Worm (Caenorhabditis elegans) whole organism, L4 larva: ENCODE results near the gene mff-1.

Source experiments
- T20F7.1 ChIP-seq: fragments of 200-800 bp; sonication (Bioruptor generic); optimal IDR thresholded peaks from 2 replicates; lab custom pipeline; 2018; ENCODE audit warnings: mild to moderate bottlenecking, missing genetic modification characterization, missing compliant biosample characterization
- ZK546.5 ChIP-seq, 2 experiments: sonication (generic microtip); optimal IDR thresholded peaks; 2 replicates each; lab custom pipeline; 2017; ENCODE audit warnings: missing biosample characterization in 2 of 2, missing genetic modification characterization in 2 of 2
- ceh-28 ChIP-seq: fragments of 150-350 bp; optimal IDR thresholded peaks from 2 replicates; lab custom pipeline; 2014; ENCODE audit warnings: missing biosample characterization, missing genetic modification reagents, missing genetic modification characterization
- ces-1 ChIP-seq: fragments of 150-350 bp; sonication (generic microtip); optimal IDR thresholded peaks from 4 replicates; lab custom pipeline; 2014; ENCODE audit warnings: missing biosample characterization, missing genetic modification reagents, missing genetic modification characterization
- dmd-9 ChIP-seq: fragments of 200-800 bp; sonication (Bioruptor generic); IDR thresholded peaks from 2 replicates; pipeline ENCODE4 v1.3.6; 2022; ENCODE audit warnings: missing genetic modification reagents, missing genetic modification characterization, missing compliant biosample characterization
- hlh-30 ChIP-seq: sonication (generic microtip); optimal IDR thresholded peaks from 2 replicates; lab custom pipeline; 2017; ENCODE audit warnings: antibody characterized with exemption, mild to moderate bottlenecking, missing genetic modification characterization, missing compliant biosample characterization; ENCODE audit not compliant: insufficient read depth
- jun-1 ChIP-seq: fragments of 150-350 bp; optimal IDR thresholded peaks from 2 replicates; lab custom pipeline; 2014; ENCODE audit warnings: missing biosample characterization, missing genetic modification reagents, missing genetic modification characterization
- lin-39 ChIP-seq: fragments of 150-350 bp; optimal IDR thresholded peaks from 2 replicates; lab custom pipeline; 2014; ENCODE audit warnings: missing biosample characterization, missing genetic modification reagents, missing genetic modification characterization
- mdl-1 ChIP-seq, 2 experiments: fragments of 150-350 bp in 1 of 2; sonication (generic microtip) in 1 of 2; optimal IDR thresholded peaks; 2 replicates each; lab custom pipeline; 2014 to 2017; ENCODE audit warnings: missing biosample characterization in 2 of 2, missing genetic modification characterization in 2 of 2
- nhr-10 ChIP-seq: fragments of 150-350 bp; optimal IDR thresholded peaks from 2 replicates; lab custom pipeline; 2014; ENCODE audit warnings: missing biosample characterization, missing genetic modification characterization
- snpc-4 ChIP-seq: fragments of 150-350 bp; optimal IDR thresholded peaks from 2 replicates; lab custom pipeline; 2014; ENCODE audit warnings: missing biosample characterization, missing genetic modification characterization

DNA sequence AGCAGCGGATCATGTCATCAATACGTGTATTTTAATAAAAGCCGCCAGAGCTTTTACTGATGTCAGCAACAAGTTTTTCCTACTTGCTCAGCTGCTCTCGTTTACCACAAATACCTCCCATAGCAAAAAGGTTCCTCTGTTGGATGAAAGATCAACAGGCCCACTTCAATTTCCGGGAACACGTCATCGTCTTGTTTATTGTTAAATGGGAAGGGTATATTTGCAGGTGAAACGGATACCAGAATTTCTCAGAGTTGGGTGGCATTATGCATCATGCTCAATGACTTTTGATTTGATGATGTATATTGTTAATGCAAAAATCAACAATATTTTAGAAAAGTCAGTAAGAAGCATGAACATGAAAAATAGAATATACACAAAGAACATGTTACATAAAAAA, 35.8 kb downstream of the mff-1 start:
- TF ChIP-seq dmd-9 (GFP tag; lab: Robert Waterston, UW) (no peak), ces-1 (GFP tag; lab: Kevin White, UChicago) (no peak), nhr-10 (tag; lab: Kevin White, UChicago) (no peak), ZK546.5 (tag; optimal IDR thresholded peaks at IDR 0.05; lab: Kevin White, UChicago) (no peak), mdl-1 (tag; optimal IDR thresholded peaks at IDR 0.05; lab: Kevin White, UChicago) (no peak), jun-1 (no peak), T20F7.1 (GFP tag; lab: Kevin White, UChicago) (no peak), lin-39 (no peak), ceh-28 (no peak), hlh-30 (tag; lab: Kevin White, UChicago) (no peak), snpc-4 (tag; lab: Kevin White, UChicago) (no peak)
